Fruit fly (Drosophila melanogaster): ENCODE results near the gene mib2.

mib2 gene

DNA sequence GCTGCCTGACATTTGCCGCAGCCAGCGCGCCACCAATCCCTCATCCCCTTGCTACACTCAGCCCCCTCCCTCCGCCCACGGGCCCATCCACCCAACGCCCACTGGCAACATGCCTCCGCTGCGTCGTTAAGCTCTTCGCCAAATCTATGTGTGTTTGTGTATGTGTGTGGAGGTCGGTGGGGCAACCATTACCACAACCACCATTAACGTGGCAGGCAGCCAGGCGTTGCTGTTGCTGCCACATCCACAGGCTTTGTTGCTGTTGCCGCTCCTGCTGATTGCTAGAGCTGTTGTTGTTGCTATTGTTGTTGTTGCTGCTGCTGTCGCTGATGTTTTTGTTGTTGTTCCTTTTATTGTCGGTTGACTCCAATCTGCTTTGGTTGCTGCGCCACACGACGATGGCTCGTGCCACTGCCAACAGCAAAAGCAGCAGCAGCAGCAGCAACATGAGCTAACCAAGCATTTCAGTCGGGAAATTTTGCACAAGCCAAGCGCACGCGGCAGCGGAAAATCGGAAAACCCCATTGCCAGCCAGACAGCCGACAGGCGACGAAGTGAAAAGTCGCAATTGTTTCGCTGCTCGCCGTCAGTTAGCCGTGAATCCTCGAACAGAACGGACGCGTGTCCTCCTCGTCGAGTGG, 6.9 kb upstream of the mib2 start, which contains the start of gene Sidpn:
Gene Sidpn (plus strand): TSS at position 465 of the 641 bp plus-strand sequence.
- TF ChIP-seq D1 (tag; optimal IDR thresholded peaks at IDR 0.05) (no peak), CG13204 (GFP tag; optimal IDR thresholded peaks at IDR 0.05) (peak; percentile 78)

DNA sequence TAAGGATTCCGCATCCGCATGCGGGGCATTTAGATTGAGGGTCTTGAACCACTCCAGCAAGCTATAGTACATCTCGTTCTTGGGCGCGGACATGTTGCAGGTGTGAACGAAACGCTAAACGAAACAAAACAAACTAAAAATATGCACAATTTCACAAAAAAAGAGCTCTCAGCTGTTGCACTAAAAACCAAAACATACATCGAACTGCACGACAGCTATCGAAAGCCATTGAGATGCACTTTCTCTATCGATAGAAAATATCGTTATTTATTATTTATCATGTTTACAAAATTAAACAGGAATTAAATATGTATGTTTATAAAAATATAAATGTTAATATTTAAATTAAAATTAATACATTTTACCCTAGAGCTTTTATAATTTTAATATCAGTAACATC, 956 bp upstream of the mib2 start, which contains the start of gene hook:
Gene hook (minus strand): TSS at position 211 of the 400 bp plus-strand sequence.
- TF ChIP-seq gl (tag; optimal IDR thresholded peaks at IDR 0.05): no peak
- TF ChIP-seq CG13204 (GFP tag; optimal IDR thresholded peaks at IDR 0.05): no peak
- TF ChIP-seq CG8301 (tag; optimal IDR thresholded peaks at IDR 0.05): no peak
- no peak for TF ChIP-seq CG9948 (tag; optimal IDR thresholded peaks at IDR 0.05)
- TF ChIP-seq CG32121 (GFP tag; IDR thresholded peaks at IDR 0.05): no peak
- no peak for TF ChIP-seq rn (GFP tag; IDR thresholded peaks at IDR 0.05)
- TF ChIP-seq Ets98B (GFP tag; IDR thresholded peaks at IDR 0.05): no peak
- no peak for TF ChIP-seq CG15710 (tag; optimal IDR thresholded peaks at IDR 0.05)

DNA sequence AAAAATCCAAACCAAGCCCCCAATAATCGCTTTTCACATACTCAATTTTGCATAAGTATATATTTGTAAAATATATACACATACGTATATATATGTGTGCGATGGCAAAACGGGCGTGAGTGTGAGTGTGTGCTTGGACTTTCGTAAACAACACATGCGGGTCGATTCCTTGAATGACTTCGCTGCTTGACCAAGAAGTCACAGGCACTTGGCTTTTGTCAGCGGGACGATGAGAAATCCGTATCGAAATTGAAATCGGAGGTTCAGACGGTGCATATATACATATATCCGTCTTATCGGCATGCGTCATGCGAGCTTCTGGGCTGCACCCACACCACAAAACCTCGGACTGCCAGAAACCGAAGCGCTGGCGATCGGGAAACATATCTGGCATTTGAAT, 769 bp downstream of the mib2 start:
- TF ChIP-seq Pif1B (GFP tag; optimal IDR thresholded peaks at IDR 0.05): peak; percentile 15
- TF ChIP-seq CG17806 (tag; optimal IDR thresholded peaks at IDR 0.05): no peak
- no peak for TF ChIP-seq CG8159 (tag; optimal IDR thresholded peaks at IDR 0.05)
- no peak for TF ChIP-seq Ets98B (GFP tag; IDR thresholded peaks at IDR 0.05)

DNA sequence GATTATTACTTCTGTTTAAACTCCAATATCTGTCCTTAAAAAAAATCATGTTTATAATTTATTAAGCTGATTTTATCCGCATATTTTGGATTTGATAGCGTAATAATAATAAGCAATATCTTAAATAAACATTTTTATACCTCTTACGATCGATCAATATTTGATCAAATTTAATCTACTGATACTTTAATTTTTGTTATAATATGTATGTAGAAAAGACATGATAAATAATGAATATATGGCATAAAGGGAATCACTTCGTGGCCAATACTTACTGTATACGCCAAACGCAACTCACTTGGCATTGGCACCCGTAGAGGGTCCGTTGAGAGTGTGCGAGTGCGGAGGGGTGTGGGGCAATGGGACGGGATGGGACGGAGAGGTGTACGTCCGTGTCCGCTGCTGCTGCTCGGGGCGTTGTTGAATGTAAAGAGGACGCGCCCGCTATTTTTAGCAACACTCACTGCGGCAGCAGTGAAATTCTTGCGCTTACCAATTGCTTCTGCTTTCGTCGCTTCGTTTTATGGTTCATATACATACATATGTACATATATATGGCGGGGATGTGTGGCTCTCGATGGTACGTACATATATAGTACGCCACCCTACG, 2.0 kb downstream of the mib2 start:
- TF ChIP-seq Ets98B (GFP tag; IDR thresholded peaks at IDR 0.05) (peak; percentile 20; the same call in 1 of the 2 replicates), CG14655 (GFP tag; optimal IDR thresholded peaks at IDR 0.05) (no peak), Snoo (tag; optimal IDR thresholded peaks at IDR 0.05) (no peak), EcR (GFP tag; optimal IDR thresholded peaks at IDR 0.05) (no peak), D1 (tag; optimal IDR thresholded peaks at IDR 0.05) (no peak), CG8301 (tag; optimal IDR thresholded peaks at IDR 0.05) (peak; percentile 27), fd96Ca (GFP tag; IDR thresholded peaks at IDR 0.05) (no peak), Pif1A (GFP tag; optimal IDR thresholded peaks at IDR 0.05) (no peak), CG8159 (tag; optimal IDR thresholded peaks at IDR 0.05) (no peak), CG4496 (GFP tag; IDR thresholded peaks at IDR 0.05) (peak; percentile 47; the same call in 2 of the 3 replicates), CG9948 (tag; optimal IDR thresholded peaks at IDR 0.05) (peak; percentile 18), CG17806 (tag; optimal IDR thresholded peaks at IDR 0.05) (no peak), Pif1B (GFP tag; optimal IDR thresholded peaks at IDR 0.05) (no peak), CG32121 (GFP tag; IDR thresholded peaks at IDR 0.05) (peak; percentile 47; the same call in 1 of the 2 replicates), CG13204 (GFP tag; optimal IDR thresholded peaks at IDR 0.05) (peak; percentile 86), gl (tag; optimal IDR thresholded peaks at IDR 0.05) (no peak), CG12605 (GFP tag; IDR thresholded peaks at IDR 0.05) (no peak)

dm6 chr2L:19037011-19037410, 2.8 kb downstream of the mib2 start:
- TF ChIP-seq CG32121 (GFP tag; IDR thresholded peaks at IDR 0.05) (peak; percentile 27; the same call in 1 of the 2 replicates), CG34367 (tag; optimal IDR thresholded peaks at IDR 0.05) (no peak), CG13204 (GFP tag; optimal IDR thresholded peaks at IDR 0.05) (no peak)

DNA sequence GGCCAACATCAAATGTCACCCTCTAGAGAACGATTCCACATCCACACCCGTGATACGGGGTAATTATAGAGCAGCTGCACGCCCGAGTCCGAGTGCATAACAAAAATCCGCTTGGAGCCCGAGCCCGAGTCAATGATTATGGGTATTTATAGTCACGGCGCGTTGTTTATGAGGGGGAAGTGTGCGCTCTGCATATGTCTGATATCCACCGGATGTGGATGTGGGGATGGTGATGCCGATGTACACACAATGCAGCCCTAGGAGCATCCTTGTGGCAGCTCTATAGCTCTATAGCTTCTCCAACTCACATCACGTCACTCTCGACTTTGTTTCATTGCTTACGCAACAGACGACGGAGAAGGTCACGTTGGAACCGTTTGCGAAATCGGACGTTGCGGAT, 3.2 kb downstream of the mib2 start:
- no peak for TF ChIP-seq CG9948 (tag; optimal IDR thresholded peaks at IDR 0.05)
- no peak for TF ChIP-seq Pif1A (GFP tag; optimal IDR thresholded peaks at IDR 0.05)
- TF ChIP-seq CG15710 (tag; optimal IDR thresholded peaks at IDR 0.05): no peak
- TF ChIP-seq Pif1B (GFP tag; optimal IDR thresholded peaks at IDR 0.05): no peak
- peak; percentile 26; the same call in 1 of the 3 replicates for TF ChIP-seq CG4496 (GFP tag; IDR thresholded peaks at IDR 0.05)
- no peak for TF ChIP-seq Ets98B (GFP tag; IDR thresholded peaks at IDR 0.05)
- TF ChIP-seq CG12605 (GFP tag; IDR thresholded peaks at IDR 0.05): no peak
- no peak for TF ChIP-seq gl (tag; optimal IDR thresholded peaks at IDR 0.05)
- TF ChIP-seq CG32121 (GFP tag; IDR thresholded peaks at IDR 0.05): no peak

dm6 chr2L:19041590-19041989, 7.3 kb downstream of the mib2 start, which contains the start of gene Catsup:
Catsup (plus strand) TSS chr2L:19041862.
- no peak for TF ChIP-seq CG13204 (GFP tag; optimal IDR thresholded peaks at IDR 0.05)
- TF ChIP-seq gl (tag; optimal IDR thresholded peaks at IDR 0.05): no peak
- TF ChIP-seq EcR (GFP tag; optimal IDR thresholded peaks at IDR 0.05): no peak
- TF ChIP-seq CG14655 (GFP tag; optimal IDR thresholded peaks at IDR 0.05): no peak
- no peak for TF ChIP-seq CG32121 (GFP tag; IDR thresholded peaks at IDR 0.05)
- no peak for TF ChIP-seq CG8301 (tag; optimal IDR thresholded peaks at IDR 0.05)
- no peak for TF ChIP-seq Pif1B (GFP tag; optimal IDR thresholded peaks at IDR 0.05)
- no peak for TF ChIP-seq CG17806 (tag; optimal IDR thresholded peaks at IDR 0.05)
- TF ChIP-seq rn (GFP tag; IDR thresholded peaks at IDR 0.05): no peak
- no peak for TF ChIP-seq Pif1A (GFP tag; optimal IDR thresholded peaks at IDR 0.05)
- TF ChIP-seq CG4496 (GFP tag; IDR thresholded peaks at IDR 0.05): no peak
- no peak for TF ChIP-seq CG9948 (tag; optimal IDR thresholded peaks at IDR 0.05)
